Fruit fly (Drosophila melanogaster) Kc167 (cell line): ENCODE measurements around the gene Teh4.

Source experiments
- Sin3A ChIP-seq: fragments of >200 bp; optimal IDR thresholded peaks from 2 replicates; lab custom pipeline; 2018; ENCODE audit warnings: missing external identifiers
- insv ChIP-seq: fragments of >200 bp; optimal IDR thresholded peaks from 3 replicates; lab custom pipeline; 2018; ENCODE audit warnings: missing external identifiers

- TF ChIP-seq Sin3A (lab: Kevin White, UChicago) (no peak), insv (lab: Kevin White, UChicago) (no peak)
Observed at dm6 chr3L:4158361-4158760, 19.7 kb downstream of the Teh4 start.
